Worm (Caenorhabditis elegans) whole organism, L4 larva: Measurements from ENCODE around the gene B0228.8.

Experiments used
- D1046.2 ChIP-seq: fragments of 200-800 bp; sonication (Bioruptor generic); IDR thresholded peaks from 2 replicates; pipeline ENCODE4 v1.3.6; 2022; ENCODE audit warnings: missing genetic modification characterization, missing compliant biosample characterization
- F10B5.3 ChIP-seq: sonication (generic microtip); optimal IDR thresholded peaks from 2 replicates; lab custom pipeline; 2016; ENCODE audit warnings: mild to moderate bottlenecking, missing genetic modification characterization, missing compliant biosample characterization
- F26F4.8 ChIP-seq: fragments of 200-800 bp; sonication (Bioruptor generic); conservative IDR thresholded peaks from 2 replicates; pipeline ENCODE4 v1.3.6; 2022; ENCODE audit warnings: missing genetic modification characterization, missing compliant biosample characterization
- F37D6.2 ChIP-seq: sonication (generic microtip); optimal IDR thresholded peaks from 2 replicates; lab custom pipeline; 2016; ENCODE audit warnings: mild to moderate bottlenecking, missing genetic modification characterization, missing compliant biosample characterization
- F44E2.7 ChIP-seq: fragments of 200-800 bp; sonication (Bioruptor generic); IDR thresholded peaks from 2 replicates; pipeline ENCODE4 v2.1.2; 2022; ENCODE audit warnings: missing genetic modification characterization, missing compliant biosample characterization
- F49E8.2 ChIP-seq: sonication (generic microtip); optimal IDR thresholded peaks from 2 replicates; lab custom pipeline; 2016; ENCODE audit warnings: missing compliant biosample characterization, mild to moderate bottlenecking, missing genetic modification characterization, borderline replicate concordance
- R02D3.7 ChIP-seq: fragments of 150-350 bp; sonication (generic microtip); optimal IDR thresholded peaks from 3 replicates; lab custom pipeline; 2014; ENCODE audit warnings: missing biosample characterization, missing genetic modification characterization
- T20F7.1 ChIP-seq: fragments of 200-800 bp; sonication (Bioruptor generic); optimal IDR thresholded peaks from 2 replicates; lab custom pipeline; 2018; ENCODE audit warnings: mild to moderate bottlenecking, missing genetic modification characterization, missing compliant biosample characterization
- T26A8.4 ChIP-seq: fragments of 200-800 bp; sonication (Bioruptor generic); IDR thresholded peaks from 2 replicates; pipeline ENCODE4 v1.3.6; 2022; ENCODE audit warnings: missing genetic modification characterization, missing compliant biosample characterization
- Y5F2A.4 ChIP-seq: fragments of 200-800 bp; sonication (Bioruptor generic); optimal IDR thresholded peaks from 2 replicates; lab custom pipeline; 2018; ENCODE audit warnings: mild to moderate bottlenecking, missing genetic modification characterization, missing compliant biosample characterization
- Y75B8A.6 ChIP-seq: fragments of 200-800 bp; sonication (Bioruptor generic); IDR thresholded peaks from 2 replicates; pipeline ENCODE4 v1.3.6; 2022; ENCODE audit warnings: missing genetic modification reagents, missing genetic modification characterization, missing compliant biosample characterization
- aha-1 ChIP-seq: fragments of 150-350 bp; peaks from one replicate; lab custom pipeline; 2014; ENCODE audit warnings: missing biosample characterization, missing genetic modification characterization
- attf-4 ChIP-seq: sonication (generic microtip); optimal IDR thresholded peaks from 3 replicates; lab custom pipeline; 2017; ENCODE audit warnings: missing biosample characterization, missing genetic modification characterization
- ceh-28 ChIP-seq: fragments of 150-350 bp; optimal IDR thresholded peaks from 2 replicates; lab custom pipeline; 2014; ENCODE audit warnings: missing biosample characterization, missing genetic modification reagents, missing genetic modification characterization
- ceh-44 ChIP-seq: fragments of 200-800 bp; sonication (Bioruptor generic); IDR thresholded peaks from 2 replicates; pipeline ENCODE4 v1.3.6; 2022; ENCODE audit warnings: missing genetic modification reagents, missing genetic modification characterization, missing compliant biosample characterization
- ces-1 ChIP-seq: fragments of 150-350 bp; sonication (generic microtip); optimal IDR thresholded peaks from 4 replicates; lab custom pipeline; 2014; ENCODE audit warnings: missing biosample characterization, missing genetic modification reagents, missing genetic modification characterization
- ctbp-1 ChIP-seq: fragments of 200-800 bp; sonication (Bioruptor generic); IDR thresholded peaks from 2 replicates; pipeline ENCODE4 v1.3.6; 2022; ENCODE audit warnings: missing genetic modification reagents, missing genetic modification characterization, missing compliant biosample characterization
- daf-16 ChIP-seq, 3 experiments: sonication (generic microtip); optimal IDR thresholded peaks; 2 replicates each; lab custom pipeline; 2016 to 2017; ENCODE audit warnings: missing genetic modification characterization in 3 of 3, missing genetic modification reagents in 3 of 3, mild to moderate bottlenecking in 2 of 3, missing compliant biosample characterization in 2 of 3, missing biosample characterization in 1 of 3, moderate library complexity in 1 of 3
- daf-8 ChIP-seq: fragments of 200-800 bp; sonication (Bioruptor generic); IDR thresholded peaks from 2 replicates; pipeline ENCODE4 v1.3.6; 2022; ENCODE audit warnings: missing genetic modification characterization, missing compliant biosample characterization
- dmd-8 ChIP-seq: fragments of 200-800 bp; sonication (Bioruptor generic); IDR thresholded peaks from 2 replicates; pipeline ENCODE4 v1.3.6; 2022; ENCODE audit warnings: missing genetic modification characterization, missing compliant biosample characterization
- dpl-1 ChIP-seq: fragments of 150-350 bp; optimal IDR thresholded peaks from 2 replicates; lab custom pipeline; 2014; ENCODE audit warnings: missing biosample characterization, missing genetic modification reagents, missing genetic modification characterization
- egl-27 ChIP-seq: sonication (generic microtip); optimal IDR thresholded peaks from 3 replicates; lab custom pipeline; 2017; ENCODE audit warnings: missing biosample characterization, missing genetic modification reagents, missing genetic modification characterization
- fkh-10 ChIP-seq: fragments of 150-350 bp; optimal IDR thresholded peaks from 2 replicates; lab custom pipeline; 2014; ENCODE audit warnings: missing biosample characterization, missing genetic modification reagents, missing genetic modification characterization
- gei-8 ChIP-seq: fragments of 200-800 bp; sonication (Bioruptor generic); optimal IDR thresholded peaks from 2 replicates; lab custom pipeline; 2018; ENCODE audit warnings: mild to moderate bottlenecking, missing genetic modification characterization, missing compliant biosample characterization
- lin-29 ChIP-seq: fragments of 200-800 bp; sonication (Bioruptor generic); IDR thresholded peaks from 2 replicates; pipeline ENCODE4 v1.3.6; 2022; ENCODE audit warnings: missing genetic modification reagents, missing genetic modification characterization, missing compliant biosample characterization
- lir-3 ChIP-seq: sonication (generic microtip); optimal IDR thresholded peaks from 2 replicates; lab custom pipeline; 2016; ENCODE audit warnings: mild to moderate bottlenecking, missing genetic modification characterization, missing compliant biosample characterization
- lsy-2 ChIP-seq, 2 experiments: fragments of 150-350 bp in 1 of 2; sonication (generic microtip) in 1 of 2; optimal IDR thresholded peaks; 2 replicates each; lab custom pipeline; 2014 to 2017; ENCODE audit warnings: missing biosample characterization in 2 of 2, missing genetic modification characterization in 2 of 2
- mdl-1 ChIP-seq, 2 experiments: fragments of 150-350 bp in 1 of 2; sonication (generic microtip) in 1 of 2; optimal IDR thresholded peaks; 2 replicates each; lab custom pipeline; 2014 to 2017; ENCODE audit warnings: missing biosample characterization in 2 of 2, missing genetic modification characterization in 2 of 2
- mep-1 ChIP-seq: fragments of 150-350 bp; sonication (generic microtip); optimal IDR thresholded peaks from 3 replicates; lab custom pipeline; 2014; ENCODE audit warnings: missing biosample characterization, missing genetic modification characterization
- mxl-3 ChIP-seq: fragments of 200-800 bp; sonication (Bioruptor generic); optimal IDR thresholded peaks from 2 replicates; lab custom pipeline; 2018; ENCODE audit warnings: mild to moderate bottlenecking, missing genetic modification characterization, missing compliant biosample characterization
- nhr-102 ChIP-seq: sonication (generic microtip); optimal IDR thresholded peaks from 2 replicates; lab custom pipeline; 2016; ENCODE audit warnings: mild to moderate bottlenecking, missing genetic modification characterization, moderate library complexity, missing compliant biosample characterization
- nhr-11 ChIP-seq: fragments of 150-350 bp; optimal IDR thresholded peaks from 2 replicates; lab custom pipeline; 2014; ENCODE audit warnings: missing biosample characterization, missing genetic modification characterization
- nhr-237 ChIP-seq: sonication (generic microtip); optimal IDR thresholded peaks from 2 replicates; lab custom pipeline; 2017; ENCODE audit warnings: missing biosample characterization, missing genetic modification characterization
- nhr-25 ChIP-seq: sonication (generic microtip); optimal IDR thresholded peaks from 2 replicates; lab custom pipeline; 2017; ENCODE audit warnings: missing genetic modification characterization, mild to moderate bottlenecking, missing compliant biosample characterization, antibody characterized with exemption, moderate library complexity, borderline replicate concordance; ENCODE audit not compliant: insufficient read depth
- nhr-28 ChIP-seq: fragments of 150-350 bp; optimal IDR thresholded peaks from 2 replicates; lab custom pipeline; 2014; ENCODE audit warnings: missing biosample characterization, missing genetic modification characterization
- nhr-42 ChIP-seq: fragments of 200-800 bp; sonication (Bioruptor generic); IDR thresholded peaks from 2 replicates; pipeline ENCODE4 v1.3.6; 2022; ENCODE audit warnings: missing genetic modification characterization, missing compliant biosample characterization
- nhr-6 ChIP-seq: fragments of 150-350 bp; optimal IDR thresholded peaks from 2 replicates; lab custom pipeline; 2014; ENCODE audit warnings: missing biosample characterization, missing genetic modification characterization
- nhr-76 ChIP-seq: fragments of 150-350 bp; optimal IDR thresholded peaks from 2 replicates; lab custom pipeline; 2014; ENCODE audit warnings: missing biosample characterization, missing genetic modification characterization
- pha-4 ChIP-seq, 2 experiments: fragments of 150-350 bp in 1 of 2; fragments of 200-800 bp in 1 of 2; sonication (Bioruptor generic) in 1 of 2; IDR thresholded peaks in 1 of 2; optimal IDR thresholded peaks in 1 of 2; 2 replicates each; pipeline versions ENCODE4 v1.3.6 to Lab custom; 2014 to 2022; ENCODE audit warnings: missing genetic modification characterization in 2 of 2, missing genetic modification reagents in 2 of 2, missing biosample characterization in 1 of 2, missing compliant biosample characterization in 1 of 2
- pqm-1 ChIP-seq: sonication (generic microtip); optimal IDR thresholded peaks from 2 replicates; lab custom pipeline; 2017; ENCODE audit warnings: missing biosample characterization, missing genetic modification characterization
- rbr-2 ChIP-seq: sonication (generic microtip); optimal IDR thresholded peaks from 2 replicates; lab custom pipeline; 2016; ENCODE audit warnings: missing genotype, missing genetic modification characterization, missing compliant biosample characterization
- set-16 ChIP-seq: fragments of 200-800 bp; sonication (Bioruptor generic); IDR thresholded peaks from 2 replicates; pipeline ENCODE4 v1.3.6; 2022; ENCODE audit warnings: missing genetic modification reagents, missing genetic modification characterization, missing compliant biosample characterization
- skn-1 ChIP-seq: fragments of 150-350 bp; optimal IDR thresholded peaks from 2 replicates; lab custom pipeline; 2014; ENCODE audit warnings: missing biosample characterization, missing genetic modification characterization
- tag-97 ChIP-seq: fragments of 200-800 bp; sonication (Bioruptor generic); IDR thresholded peaks from 2 replicates; pipeline ENCODE4 v1.3.6; 2022; ENCODE audit warnings: missing genetic modification characterization, missing compliant biosample characterization
- zag-1 ChIP-seq: fragments of 150-350 bp; optimal IDR thresholded peaks from 2 replicates; lab custom pipeline; 2014; ENCODE audit warnings: missing biosample characterization, missing genetic modification characterization
- zfp-2 ChIP-seq: sonication (generic microtip); optimal IDR thresholded peaks from 2 replicates; lab custom pipeline; 2016; ENCODE audit warnings: mild to moderate bottlenecking, missing genetic modification characterization, missing compliant biosample characterization
- zfp-3 ChIP-seq: fragments of 200-800 bp; sonication (Bioruptor generic); conservative IDR thresholded peaks from 2 replicates; pipeline ENCODE4 v1.3.6; 2022; ENCODE audit warnings: missing genetic modification reagents, missing genetic modification characterization, missing compliant biosample characterization
- zip-11 ChIP-seq: fragments of 200-800 bp; sonication (Bioruptor generic); IDR thresholded peaks from 2 replicates; pipeline ENCODE4 v1.3.6; 2022; ENCODE audit warnings: missing genetic modification characterization, missing compliant biosample characterization

The B0228.8 gene

ce11 chrII:7761440-7761839 is at the start of gene B0228.8:
TSS of gene B0228.8 (minus strand) at chrII:7761540.
- TF ChIP-seq Y75B8A.6 (GFP tag; lab: Robert Waterston, UW), result no peak
- TF ChIP-seq ceh-28 (tag; lab: Kevin White, UChicago), result no peak
- TF ChIP-seq rbr-2 (tag; lab: Kevin White, UChicago), result no peak

- TF ChIP-seq ces-1 (GFP tag; lab: Kevin White, UChicago) (no peak), nhr-6 (tag; lab: Kevin White, UChicago) (peak; percentile 70), ctbp-1 (no peak), lir-3 (tag; lab: Kevin White, UChicago) (no peak), dmd-8 (GFP tag; lab: Robert Waterston, UW) (no peak), nhr-11 (tag; lab: Kevin White, UChicago) (no peak), Y5F2A.4 (GFP tag; lab: Kevin White, UChicago) (no peak), lin-29 (no peak), D1046.2 (no peak), nhr-237 (tag; lab: Kevin White, UChicago) (no peak), nhr-76 (tag; lab: Kevin White, UChicago) (no peak), F49E8.2 (tag; lab: Kevin White, UChicago) (no peak), R02D3.7 (no peak), pqm-1 (tag; lab: Kevin White, UChicago) (no peak), zfp-2 (tag; lab: Kevin White, UChicago) (no peak), ceh-44 (GFP tag; lab: Robert Waterston, UW) (no peak), daf-16 (GFP tag; optimal IDR thresholded peaks at IDR 0.05; lab: Kevin White, UChicago) (no peak), daf-16 (tag; optimal IDR thresholded peaks at IDR 0.05; lab: Kevin White, UChicago) (no peak), F44E2.7 (GFP tag; lab: Robert Waterston, UW) (no peak), pha-4 (GFP tag; IDR thresholded peaks at IDR 0.05; lab: Robert Waterston, UW) (no peak), pha-4 (tag; optimal IDR thresholded peaks at IDR 0.05; lab: Kevin White, UChicago) (peak; percentile 66), nhr-28 (tag; lab: Kevin White, UChicago) (peak; percentile 19), egl-27 (tag; lab: Kevin White, UChicago) (no peak), zfp-3 (GFP tag; lab: Robert Waterston, UW) (no peak), nhr-25 (tag; lab: Kevin White, UChicago) (no peak), T26A8.4 (no peak), lsy-2 (tag; optimal IDR thresholded peaks at IDR 0.05; lab: Kevin White, UChicago) (peak in 1 of 2 experiments; percentile 45), dpl-1 (GFP tag; lab: Kevin White, UChicago) (no peak), set-16 (GFP tag; lab: Robert Waterston, UW) (no peak), skn-1 (no peak), tag-97 (GFP tag; lab: Robert Waterston, UW) (no peak), mdl-1 (tag; optimal IDR thresholded peaks at IDR 0.05; lab: Kevin White, UChicago) (no peak), aha-1 (tag; lab: Kevin White, UChicago) (peak; percentile 8), mep-1 (tag; lab: Kevin White, UChicago) (no peak), F10B5.3 (tag; lab: Kevin White, UChicago) (no peak), fkh-10 (GFP tag; lab: Kevin White, UChicago) (no peak), daf-8 (GFP tag; lab: Robert Waterston, UW) (no peak), F26F4.8 (GFP tag; lab: Robert Waterston, UW) (no peak), gei-8 (no peak), nhr-42 (GFP tag; lab: Robert Waterston, UW) (no peak), F37D6.2 (tag; lab: Kevin White, UChicago) (no peak), attf-4 (tag; lab: Kevin White, UChicago) (peak; percentile 11), mxl-3 (GFP tag; lab: Kevin White, UChicago) (no peak), zag-1 (no peak), nhr-102 (no peak), zip-11 (no peak), T20F7.1 (GFP tag; lab: Kevin White, UChicago) (no peak)
Measured at ce11 chrII:7810162-7810868, 49.0 kb upstream of the B0228.8 start.
